Worm (Caenorhabditis elegans) whole organism, midembryonic: ENCODE results near the gene F35C11.4.

Source experiments
- T22C8.4 ChIP-seq: fragments of 200-800 bp; sonication (Bioruptor generic); IDR thresholded peaks from 2 replicates; pipeline ENCODE4 v1.3.6; 2022; ENCODE audit warnings: missing genetic modification characterization, missing compliant biosample characterization
- cog-1 ChIP-seq: sonication (generic microtip); optimal IDR thresholded peaks from 2 replicates; lab custom pipeline; 2016; ENCODE audit warnings: missing genetic modification characterization, missing compliant biosample characterization
- flt-1 ChIP-seq: fragments of 200-800 bp; sonication (Bioruptor generic); IDR thresholded peaks from 2 replicates; pipeline ENCODE4 v1.3.6; 2022; ENCODE audit warnings: missing genetic modification characterization, missing compliant biosample characterization
- med-1 ChIP-seq: sonication (generic microtip); optimal IDR thresholded peaks from 2 replicates; lab custom pipeline; 2017; ENCODE audit warnings: missing genetic modification characterization, mild to moderate bottlenecking, missing compliant biosample characterization, antibody characterized with exemption, missing genetic modification reagents; ENCODE audit not compliant: insufficient read depth
- ref-1 ChIP-seq: fragments of 200-800 bp; sonication (Bioruptor generic); conservative IDR thresholded peaks from 2 replicates; pipeline ENCODE4 v1.3.6; 2022; ENCODE audit warnings: missing genetic modification reagents, missing genetic modification characterization, missing compliant biosample characterization
- tab-1 ChIP-seq: fragments of 200-800 bp; sonication (Bioruptor generic); IDR thresholded peaks from 2 replicates; pipeline ENCODE4 v1.3.6; 2022; ENCODE audit warnings: missing genetic modification characterization, missing compliant biosample characterization
- ztf-23 ChIP-seq: fragments of 200-800 bp; sonication (Bioruptor generic); IDR thresholded peaks from 2 replicates; pipeline ENCODE4 v1.3.6; 2022; ENCODE audit warnings: missing genetic modification reagents, missing genetic modification characterization, missing compliant biosample characterization
- ztf-29 ChIP-seq: fragments of 200-800 bp; sonication (Bioruptor generic); IDR thresholded peaks from 2 replicates; pipeline ENCODE4 v1.3.6; 2022; ENCODE audit warnings: missing genetic modification reagents, missing genetic modification characterization, missing compliant biosample characterization

DNA sequence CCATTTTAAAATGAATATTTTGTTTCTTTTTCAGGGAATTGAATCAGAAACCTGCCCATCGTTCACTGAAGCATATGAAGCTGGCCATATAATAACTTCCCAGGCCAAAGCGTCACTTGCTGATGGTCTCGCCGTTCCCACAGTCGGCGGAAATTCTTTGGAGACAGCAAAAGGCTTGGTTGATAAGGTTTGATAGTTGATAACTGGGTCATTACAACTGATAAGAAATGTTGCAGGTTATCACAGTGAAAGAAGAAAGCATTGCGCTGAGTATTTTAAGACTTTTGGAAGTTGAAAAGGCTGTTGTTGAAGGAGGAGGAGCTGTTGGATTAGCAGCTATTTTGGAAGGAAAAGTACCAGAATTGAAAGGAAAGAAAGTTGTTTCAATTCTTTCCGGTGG lies 17.8 kb downstream of the F35C11.4 start:
- TF ChIP-seq ref-1 (GFP tag; lab: Robert Waterston, UW) = no peak
- TF ChIP-seq tab-1 = no peak
- TF ChIP-seq T22C8.4 = no peak
- no peak for TF ChIP-seq flt-1 (GFP tag; lab: Robert Waterston, UW)
- no peak for TF ChIP-seq cog-1
- no peak for TF ChIP-seq med-1 (GFP tag; lab: Kevin White, UChicago)
- no peak for TF ChIP-seq ztf-23
- no peak for TF ChIP-seq ztf-29
